Worm (Caenorhabditis elegans) whole organism, mixed stage, embryonic: ENCODE measurements around the gene ndc-80.

Source experiments
- ceh-39 ChIP-seq: fragments of 150-350 bp; optimal IDR thresholded peaks from 2 replicates; lab custom pipeline; 2014; ENCODE audit warnings: missing biosample characterization, missing genetic modification characterization
- ces-1 ChIP-seq: fragments of 150-350 bp; optimal IDR thresholded peaks from 2 replicates; lab custom pipeline; 2014; ENCODE audit warnings: missing biosample characterization, missing genetic modification reagents, missing genetic modification characterization
- drap-1 ChIP-seq: fragments of 200-800 bp; sonication (Bioruptor generic); optimal IDR thresholded peaks from 3 replicates; lab custom pipeline; 2018; ENCODE audit warnings: mild to moderate bottlenecking, missing genetic modification characterization, missing compliant biosample characterization
- elt-1 ChIP-seq: sonication (generic microtip); optimal IDR thresholded peaks from 2 replicates; lab custom pipeline; 2017; ENCODE audit warnings: missing genetic modification characterization, mild to moderate bottlenecking, missing compliant biosample characterization, antibody characterized with exemption, moderate library complexity, borderline replicate concordance; ENCODE audit not compliant: insufficient read depth
- lin-13 ChIP-seq: fragments of 150-350 bp; optimal IDR thresholded peaks from 2 replicates; lab custom pipeline; 2014; ENCODE audit warnings: missing biosample characterization, missing genetic modification characterization
- lsy-2 ChIP-seq: fragments of 150-350 bp; optimal IDR thresholded peaks from 2 replicates; lab custom pipeline; 2014; ENCODE audit warnings: missing biosample characterization, missing genetic modification characterization
- mep-1 ChIP-seq: fragments of 150-350 bp; optimal IDR thresholded peaks from 2 replicates; lab custom pipeline; 2017; ENCODE audit warnings: missing biosample characterization, missing genetic modification reagents, missing genetic modification characterization, inconsistent platforms
- nhr-76 ChIP-seq: sonication (generic microtip); optimal IDR thresholded peaks from 2 replicates; lab custom pipeline; 2017; ENCODE audit warnings: missing biosample characterization, missing genetic modification characterization
- pha-4 ChIP-seq: fragments of 150-350 bp; optimal IDR thresholded peaks from 2 replicates; lab custom pipeline; 2018; ENCODE audit warnings: missing biosample characterization, missing genetic modification reagents, missing genetic modification characterization
- snpc-4 ChIP-seq: fragments of 150-350 bp; optimal IDR thresholded peaks from 2 replicates; lab custom pipeline; 2014; ENCODE audit warnings: missing biosample characterization, missing genetic modification characterization
- unc-39 ChIP-seq: fragments of 150-350 bp; optimal IDR thresholded peaks from 2 replicates; lab custom pipeline; 2014; ENCODE audit warnings: missing biosample characterization, missing genetic modification characterization
- unc-62 ChIP-seq: fragments of 150-350 bp; optimal IDR thresholded peaks from 2 replicates; lab custom pipeline; 2014; ENCODE audit warnings: missing biosample characterization, missing genetic modification reagents, missing genetic modification characterization
- ztf-11 ChIP-seq: fragments of 150-350 bp; optimal IDR thresholded peaks from 2 replicates; lab custom pipeline; 2014; ENCODE audit warnings: missing biosample characterization, missing genetic modification characterization

- no peak for TF ChIP-seq unc-39
- TF ChIP-seq lsy-2 (tag; lab: Kevin White, UChicago): no peak
- TF ChIP-seq elt-1 (tag; lab: Kevin White, UChicago): no peak
- TF ChIP-seq mep-1 (tag; lab: Kevin White, UChicago): no peak
- TF ChIP-seq lin-13 (tag; lab: Kevin White, UChicago): no peak
- no peak for TF ChIP-seq ceh-39 (tag; lab: Kevin White, UChicago)
- no peak for TF ChIP-seq ces-1
- no peak for TF ChIP-seq pha-4 (tag; lab: Kevin White, UChicago)
- TF ChIP-seq ztf-11 (tag; lab: Kevin White, UChicago): no peak
- no peak for TF ChIP-seq nhr-76 (tag; lab: Kevin White, UChicago)
- no peak for TF ChIP-seq unc-62
- TF ChIP-seq drap-1 (GFP tag; lab: Kevin White, UChicago): no peak
- TF ChIP-seq snpc-4 (tag; lab: Kevin White, UChicago): no peak
These were observed 3.8 kb downstream of the ndc-80 start, which contains the start of gene ttr-39 for ce11 chrIV:10089777-10090176.
